Worm (Caenorhabditis elegans) whole organism, L1 larva: ENCODE measurements around the gene F53H1.4.

Source experiments
- C34B4.2 ChIP-seq: sonication (generic microtip); optimal IDR thresholded peaks from 2 replicates; lab custom pipeline; 2017; ENCODE audit warnings: mild to moderate bottlenecking, missing genetic modification characterization, missing compliant biosample characterization
- Y116A8C.19 ChIP-seq: sonication (generic microtip); optimal IDR thresholded peaks from 2 replicates; lab custom pipeline; 2016; ENCODE audit warnings: missing compliant biosample characterization, missing genetic modification characterization, borderline replicate concordance
- blmp-1 ChIP-seq: fragments of 150-350 bp; optimal IDR thresholded peaks from 2 replicates; lab custom pipeline; 2014; ENCODE audit warnings: missing biosample characterization, missing genetic modification characterization
- ceh-8 ChIP-seq: fragments of 200-800 bp; sonication (Bioruptor generic); optimal IDR thresholded peaks from 2 replicates; lab custom pipeline; 2018; ENCODE audit warnings: mild to moderate bottlenecking, missing genetic modification characterization, moderate library complexity, missing compliant biosample characterization
- ceh-82 ChIP-seq, 3 experiments: fragments of 150-350 bp in 1 of 3; sonication (generic microtip) in 2 of 3; optimal IDR thresholded peaks; 2 replicates each; lab custom pipeline; 2014 to 2017; ENCODE audit warnings: missing biosample characterization in 3 of 3, missing genetic modification characterization in 3 of 3
- ceh-88 ChIP-seq: fragments of 200-800 bp; sonication (Bioruptor generic); IDR thresholded peaks from 2 replicates; pipeline ENCODE4 v1.3.6; 2022; ENCODE audit warnings: missing genetic modification characterization, missing compliant biosample characterization
- ceh-90 ChIP-seq: sonication (generic microtip); optimal IDR thresholded peaks from 2 replicates; lab custom pipeline; 2016; ENCODE audit warnings: missing genetic modification characterization, missing compliant biosample characterization
- ces-1 ChIP-seq: fragments of 150-350 bp; optimal IDR thresholded peaks from 2 replicates; lab custom pipeline; 2014; ENCODE audit warnings: missing biosample characterization, missing genetic modification reagents, missing genetic modification characterization
- dpl-1 ChIP-seq, 3 experiments: fragments of 150-350 bp in 2 of 3; sonication (generic microtip) in 1 of 3; optimal IDR thresholded peaks; 2 replicates each; lab custom pipeline; 2014 to 2017; ENCODE audit warnings: missing biosample characterization in 3 of 3, missing genetic modification characterization in 3 of 3, missing genetic modification reagents in 3 of 3
- efl-1 ChIP-seq, 4 experiments: fragments of 150-350 bp; optimal IDR thresholded peaks in 3 of 4; peaks in 1 of 4; 1 replicate in 1 of 4; 2 replicates in 3 of 4; lab custom pipeline; 2014; ENCODE audit warnings: missing biosample characterization in 2 of 4, missing genetic modification characterization in 2 of 4, missing genetic modification reagents in 2 of 4
- elt-2 ChIP-seq: sonication (generic microtip); optimal IDR thresholded peaks from 2 replicates; lab custom pipeline; 2016; ENCODE audit warnings: missing genetic modification characterization, mild to moderate bottlenecking, inconsistent platforms, missing compliant biosample characterization, missing genetic modification reagents
- elt-3 ChIP-seq, 6 experiments: fragments of 150-350 bp in 1 of 6; sonication (generic microtip); optimal IDR thresholded peaks; 2 replicates each; lab custom pipeline; 2017 to 2018; ENCODE audit warnings: missing biosample characterization in 6 of 6, missing genetic modification characterization in 6 of 6, inconsistent platforms in 1 of 6
- fkh-10 ChIP-seq: sonication (generic microtip); optimal IDR thresholded peaks from 2 replicates; lab custom pipeline; 2017; ENCODE audit warnings: missing biosample characterization, missing genetic modification reagents, missing genetic modification characterization
- jun-1 ChIP-seq: fragments of 150-350 bp; optimal IDR thresholded peaks from 2 replicates; lab custom pipeline; 2014; ENCODE audit warnings: missing biosample characterization, missing genetic modification reagents, missing genetic modification characterization
- mab-9 ChIP-seq: fragments of 200-800 bp; sonication (Bioruptor generic); IDR thresholded peaks from 2 replicates; pipeline ENCODE4 v1.3.6; 2022; ENCODE audit warnings: missing genetic modification reagents, missing genetic modification characterization, missing compliant biosample characterization
- mdl-1 ChIP-seq, 2 experiments: fragments of 150-350 bp; optimal IDR thresholded peaks; 2 replicates each; lab custom pipeline; 2014 to 2017; ENCODE audit warnings: missing biosample characterization in 2 of 2, missing genetic modification characterization in 2 of 2, inconsistent platforms in 1 of 2
- nhr-19 ChIP-seq: fragments of 200-800 bp; sonication (Bioruptor generic); conservative IDR thresholded peaks from 2 replicates; pipeline ENCODE4 v1.3.6; 2022; ENCODE audit warnings: missing genetic modification characterization, missing compliant biosample characterization
- nhr-20 ChIP-seq: sonication (generic microtip); optimal IDR thresholded peaks from 2 replicates; lab custom pipeline; 2016; ENCODE audit warnings: mild to moderate bottlenecking, missing genetic modification characterization, missing compliant biosample characterization
- nhr-47 ChIP-seq: sonication (generic microtip); optimal IDR thresholded peaks from 2 replicates; lab custom pipeline; 2016; ENCODE audit warnings: mild to moderate bottlenecking, missing genetic modification characterization, moderate library complexity, missing compliant biosample characterization
- nhr-84 ChIP-seq: sonication (generic microtip); optimal IDR thresholded peaks from 2 replicates; lab custom pipeline; 2017; ENCODE audit warnings: missing biosample characterization, missing genetic modification characterization
- snpc-4 ChIP-seq: fragments of 150-350 bp; optimal IDR thresholded peaks from 2 replicates; lab custom pipeline; 2014; ENCODE audit warnings: missing biosample characterization, missing genetic modification characterization
- snu-23 ChIP-seq: sonication (generic microtip); optimal IDR thresholded peaks from 2 replicates; lab custom pipeline; 2016; ENCODE audit warnings: missing genetic modification characterization, missing compliant biosample characterization
- sup-37 ChIP-seq: fragments of 200-800 bp; sonication (Bioruptor generic); optimal IDR thresholded peaks from 2 replicates; lab custom pipeline; 2018; ENCODE audit warnings: mild to moderate bottlenecking, missing genetic modification characterization, missing compliant biosample characterization
- tbx-2 ChIP-seq: sonication (generic microtip); optimal IDR thresholded peaks from 2 replicates; lab custom pipeline; 2016; ENCODE audit warnings: missing genetic modification characterization, missing compliant biosample characterization
- unc-130 ChIP-seq: fragments of 150-350 bp; optimal IDR thresholded peaks from 2 replicates; lab custom pipeline; 2017; ENCODE audit warnings: missing biosample characterization, missing genetic modification characterization, inconsistent platforms
- unc-98 ChIP-seq: fragments of 200-800 bp; sonication (Bioruptor generic); IDR thresholded peaks from 2 replicates; pipeline ENCODE4 v1.3.6; 2022; ENCODE audit warnings: missing genetic modification characterization, missing compliant biosample characterization
- xbp-1 ChIP-seq: sonication (generic microtip); optimal IDR thresholded peaks from 2 replicates; lab custom pipeline; 2016; ENCODE audit warnings: missing genetic modification characterization, missing compliant biosample characterization
- ztf-11 ChIP-seq, 2 experiments: sonication (generic microtip); optimal IDR thresholded peaks; 2 replicates each; lab custom pipeline; 2016 to 2017; ENCODE audit warnings: missing genetic modification characterization in 2 of 2, missing biosample characterization in 1 of 2, missing compliant biosample characterization in 1 of 2
- ztf-4 ChIP-seq: fragments of 150-350 bp; optimal IDR thresholded peaks from 2 replicates; lab custom pipeline; 2014; ENCODE audit warnings: missing biosample characterization, missing genetic modification characterization

F53H1.4 gene

ce11 chrIV:1365771-1366170, 55.8 kb downstream of the F53H1.4 start:
- no peak for TF ChIP-seq sup-37 (GFP tag; lab: Kevin White, UChicago)
- no peak for TF ChIP-seq ceh-90 (tag; lab: Kevin White, UChicago)
- TF ChIP-seq unc-130, result no peak
- no peak for TF ChIP-seq Y116A8C.19 (tag; lab: Kevin White, UChicago)
- TF ChIP-seq fkh-10 (GFP tag; lab: Kevin White, UChicago), result no peak
- no peak for TF ChIP-seq mab-9
- no peak for TF ChIP-seq C34B4.2

DNA sequence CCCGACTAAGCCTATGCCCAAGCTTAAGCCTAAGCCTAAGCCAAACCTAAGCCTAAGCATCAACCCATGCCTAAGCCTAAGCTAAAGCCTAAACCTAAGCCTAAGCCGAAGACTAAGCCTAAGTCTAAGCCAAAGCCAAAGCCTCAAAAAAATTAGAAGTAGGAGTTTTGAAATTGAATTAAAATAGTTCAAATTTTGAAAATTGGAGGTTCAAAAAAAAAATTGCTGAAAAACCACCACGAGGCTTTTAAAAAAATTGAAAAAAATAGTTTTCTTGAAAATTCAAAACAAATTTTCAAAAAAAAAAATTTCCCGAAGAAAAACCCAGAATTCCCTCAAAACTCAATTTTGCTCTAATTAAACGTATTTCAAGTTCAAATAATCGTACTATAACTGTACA, 57.1 kb downstream of the F53H1.4 start:
- TF ChIP-seq efl-1 (optimal IDR thresholded peaks at IDR 0.05; lab: Kevin White, UChicago) (no peak), efl-1 (GFP tag; optimal IDR thresholded peaks at IDR 0.05 in 1 of 2; lab: Kevin White, UChicago) (peak in 1 of 2 experiments; percentile 32), xbp-1 (tag; lab: Kevin White, UChicago) (no peak)

ce11 chrIV:1371300-1371699, 61.3 kb downstream of the F53H1.4 start:
- peak; percentile 28 for TF ChIP-seq ztf-4 (tag; lab: Kevin White, UChicago)
- peak; percentile 88 for TF ChIP-seq blmp-1 (tag; lab: Kevin White, UChicago)
- TF ChIP-seq jun-1 (tag; lab: Kevin White, UChicago), result peak; percentile 1
- no peak for TF ChIP-seq nhr-47 (tag; lab: Kevin White, UChicago)
- TF ChIP-seq nhr-19, result no peak
- no peak for TF ChIP-seq mdl-1 (tag; optimal IDR thresholded peaks at IDR 0.05; lab: Kevin White, UChicago)
- TF ChIP-seq snpc-4 (tag; lab: Kevin White, UChicago), result no peak
- no peak for TF ChIP-seq elt-2 (tag; lab: Kevin White, UChicago)

- TF ChIP-seq ceh-82 (tag; optimal IDR thresholded peaks at IDR 0.05; lab: Kevin White, UChicago) (no peak), nhr-84 (tag; lab: Kevin White, UChicago) (no peak), nhr-20 (tag; lab: Kevin White, UChicago) (no peak), nhr-19 (no peak), ceh-88 (no peak), sup-37 (GFP tag; lab: Kevin White, UChicago) (no peak), dpl-1 (GFP tag; optimal IDR thresholded peaks at IDR 0.05; lab: Kevin White, UChicago) (no peak), jun-1 (tag; lab: Kevin White, UChicago) (no peak), unc-98 (GFP tag; lab: Robert Waterston, UW) (no peak), ceh-90 (tag; lab: Kevin White, UChicago) (no peak), tbx-2 (tag; lab: Kevin White, UChicago) (no peak), snu-23 (no peak), ceh-8 (GFP tag; lab: Kevin White, UChicago) (no peak)
Observed at ce11 chrIV:1375289-1375688, 65.3 kb downstream of the F53H1.4 start.

DNA sequence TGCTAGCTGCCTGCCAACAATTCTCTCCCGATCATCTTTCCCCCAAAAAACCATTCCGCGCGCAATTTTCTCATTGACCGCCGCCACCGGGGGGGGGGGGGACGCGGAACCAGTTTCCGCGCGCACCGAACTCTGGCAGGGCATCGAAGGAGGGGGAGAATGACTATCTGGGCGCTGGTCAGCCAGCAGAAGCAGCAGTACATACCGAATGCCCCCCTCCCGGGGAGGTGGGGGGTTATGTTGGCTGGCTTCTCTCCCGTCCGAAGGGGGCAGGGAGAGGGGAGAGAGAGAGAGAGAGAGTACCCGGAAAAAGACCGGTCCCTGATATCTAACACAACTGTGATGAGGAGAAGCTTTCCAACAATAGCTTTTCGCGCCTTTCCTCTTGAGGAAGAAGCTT, 67.7 kb downstream of the F53H1.4 start:
- no peak for TF ChIP-seq elt-3 (tag; optimal IDR thresholded peaks at IDR 0.05; lab: Kevin White, UChicago)
- TF ChIP-seq ztf-11 (tag; optimal IDR thresholded peaks at IDR 0.05; lab: Kevin White, UChicago), result no peak
- no peak for TF ChIP-seq ces-1 (GFP tag; lab: Kevin White, UChicago)
- peak; percentile 5 for TF ChIP-seq blmp-1 (tag; lab: Kevin White, UChicago)
- TF ChIP-seq ceh-8 (GFP tag; lab: Kevin White, UChicago), result peak; percentile 79
- TF ChIP-seq, all 84 proteins: peak for 2
